Worm (Caenorhabditis elegans): Measurements from ENCODE around the gene fmo-1.
"Not testable (repeated sequence)": the region's sequence is repeated elsewhere in the genome, so short reads cannot be mapped to it uniquely, and the experiment has no call there.

The fmo-1 gene

ce11 chrIV:10687307-10687706, 25.6 kb downstream of the fmo-1 start, which contains the start of gene R102.2:
R102.2 (plus strand) TSS chrIV:10687607.
- not testable (repeated sequence) for TF ChIP-seq nhr-25, nhr-11, F13H6.1 (tag; optimal IDR thresholded peaks at IDR 0.05)

ce11 chrIV:10688972-10689567, 27.4 kb downstream of the fmo-1 start, which contains the start of gene R102.3:
R102.3 (plus strand) TSS chrIV:10689517.
- peak; percentile 54 for TF ChIP-seq nhr-21 (tag; optimal IDR thresholded peaks at IDR 0.05)
- no peak for TF ChIP-seq blmp-1 (tag; optimal IDR thresholded peaks at IDR 0.05; ENCODE audit: insufficient read depth)

- TF ChIP-seq nhr-21 (tag; optimal IDR thresholded peaks at IDR 0.05) (no peak), ceh-82 (tag; optimal IDR thresholded peaks at IDR 0.05) (no peak), Y55F3AM.14 (GFP tag; optimal IDR thresholded peaks at IDR 0.05) (no peak), ceh-16 (tag; optimal IDR thresholded peaks at IDR 0.05) (no peak), nhr-23 (tag; optimal IDR thresholded peaks at IDR 0.05) (no peak), fos-1 (tag; optimal IDR thresholded peaks at IDR 0.05) (no peak), C34F6.9 (tag; optimal IDR thresholded peaks at IDR 0.05) (no peak), unc-55 (GFP tag; optimal IDR thresholded peaks at IDR 0.05) (no peak), nhr-12 (tag; optimal IDR thresholded peaks at IDR 0.05) (no peak), ztf-11 (tag; optimal IDR thresholded peaks at IDR 0.05) (no peak), crh-2 (tag; optimal IDR thresholded peaks at IDR 0.05) (no peak), nhr-25 (tag; optimal IDR thresholded peaks at IDR 0.05) (no peak), ZK546.5 (tag; optimal IDR thresholded peaks at IDR 0.05) (no peak), ztf-4 (tag; optimal IDR thresholded peaks at IDR 0.05) (no peak), nhr-77 (tag; optimal IDR thresholded peaks at IDR 0.05) (no peak)
Observed at ce11 chrIV:10690139-10690538, 28.5 kb downstream of the fmo-1 start, which contains the start of gene R102.8. R102.8 (minus strand) TSS chrIV:10690239.

ce11 chrIV:10695203-10695602, 33.5 kb downstream of the fmo-1 start, which contains the start of gene R102.4:
R102.4 (minus strand) TSS chrIV:10695303.
- no peak for TF ChIP-seq zag-1 (tag; optimal IDR thresholded peaks at IDR 0.05)

- no peak for TF ChIP-seq peb-1 (tag; optimal IDR thresholded peaks at IDR 0.05)
- TF ChIP-seq F13H6.1 (tag; optimal IDR thresholded peaks at IDR 0.05), result peak; percentile 79
- TF ChIP-seq sem-4 (tag; optimal IDR thresholded peaks at IDR 0.05), result peak; percentile 33
- TF ChIP-seq ztf-1 (GFP tag; conservative IDR thresholded peaks at IDR 0.05), result no peak
- TF ChIP-seq sma-3 (GFP tag; optimal IDR thresholded peaks at IDR 0.05), result peak; percentile 69
- TF ChIP-seq egl-27 (tag; optimal IDR thresholded peaks at IDR 0.05), result no peak
- peak; percentile 79 for TF ChIP-seq nhr-25 (tag; optimal IDR thresholded peaks at IDR 0.05)
- peak in 1 of 2 experiments; percentile 75 for TF ChIP-seq lsy-2 (tag; optimal IDR thresholded peaks at IDR 0.05)
- peak; percentile 32 for TF ChIP-seq ztf-4 (tag; optimal IDR thresholded peaks at IDR 0.05)
- peak; percentile 91 for TF ChIP-seq gmeb-1 (tag; optimal IDR thresholded peaks at IDR 0.05)
- no peak for TF ChIP-seq nhr-11 (tag; optimal IDR thresholded peaks at IDR 0.05)
- TF ChIP-seq nhr-6 (tag; optimal IDR thresholded peaks at IDR 0.05), result peak; percentile 46
- TF ChIP-seq elt-1 (tag; optimal IDR thresholded peaks at IDR 0.05), result no peak
- peak; percentile 0 for TF ChIP-seq mab-5 (tag; optimal IDR thresholded peaks at IDR 0.05)
- TF ChIP-seq unc-55 (GFP tag; optimal IDR thresholded peaks at IDR 0.05), result peak; percentile 55
- TF ChIP-seq nhr-77 (tag; optimal IDR thresholded peaks at IDR 0.05), result no peak
- peak; percentile 86 for TF ChIP-seq C34F6.9 (tag; optimal IDR thresholded peaks at IDR 0.05)
- TF ChIP-seq skn-1 (tag; optimal IDR thresholded peaks at IDR 0.05), result peak; percentile 3
- TF ChIP-seq fos-1 (tag; optimal IDR thresholded peaks at IDR 0.05), result peak; percentile 95
- TF ChIP-seq blmp-1 (tag; optimal IDR thresholded peaks at IDR 0.05; ENCODE audit: insufficient read depth), result peak; percentile 43
- TF ChIP-seq nhr-23 (tag; optimal IDR thresholded peaks at IDR 0.05), result no peak
- no peak for TF ChIP-seq nhr-12 (tag; optimal IDR thresholded peaks at IDR 0.05)
- peak; percentile 15 for TF ChIP-seq nhr-21 (tag; optimal IDR thresholded peaks at IDR 0.05)
- TF ChIP-seq nhr-129 (tag; optimal IDR thresholded peaks at IDR 0.05), result peak; percentile 96
- TF ChIP-seq sma-9 (GFP tag; optimal IDR thresholded peaks at IDR 0.05), result peak; percentile 92
- TF ChIP-seq sma-9 (tag; optimal IDR thresholded peaks at IDR 0.05), result no peak
- no peak for TF ChIP-seq elt-3 (tag; optimal IDR thresholded peaks at IDR 0.05)
- peak; percentile 68 for TF ChIP-seq crh-2 (tag; optimal IDR thresholded peaks at IDR 0.05)
- peak; percentile 14 for TF ChIP-seq zag-1 (tag; optimal IDR thresholded peaks at IDR 0.05)
- TF ChIP-seq snpc-4 (tag; optimal IDR thresholded peaks at IDR 0.05), result no peak
Observed at ce11 chrIV:10697022-10697979, 35.6 kb downstream of the fmo-1 start, which contains the start of gene allo-1. allo-1 (minus strand) TSS chrIV:10697072.
